Worm (Caenorhabditis elegans) whole organism, L4/young adult: Measurements from ENCODE around the gene ptr-1.

Experiments
- W03F9.2 ChIP-seq: fragments of 150-350 bp; optimal IDR thresholded peaks from 2 replicates; lab custom pipeline; 2014; ENCODE audit warnings: missing biosample characterization, missing genetic modification characterization
- dao-5 ChIP-seq: sonication (generic microtip); optimal IDR thresholded peaks from 2 replicates; lab custom pipeline; 2016; ENCODE audit warnings: missing genotype, missing genetic modification characterization, moderate library complexity, missing compliant biosample characterization
- him-1 ChIP-seq: sonication (generic microtip); optimal IDR thresholded peaks from 2 replicates; lab custom pipeline; 2016; ENCODE audit warnings: missing genotype, missing genetic modification reagents, missing genetic modification characterization, missing compliant biosample characterization

Gene ptr-1

ce11 chrV:9202710-9203109 is 21.2 kb upstream of the ptr-1 start, which contains the start of gene asp-2:
Gene asp-2, plus strand, starts transcription at chrV:9203077.
- TF ChIP-seq dao-5 (tag; lab: Kevin White, UChicago) (no peak), him-1 (no peak), W03F9.2 (tag; lab: Kevin White, UChicago) (no peak)

- TF ChIP-seq W03F9.2 (tag; lab: Kevin White, UChicago): no peak
- no peak for TF ChIP-seq him-1
These were observed 17.4 kb upstream of the ptr-1 start, which contains the start of gene str-177 for ce11 chrV:9198887-9199286. Gene str-177, minus strand, starts transcription at chrV:9198987.

ce11 chrV:9197121-9197520 is 15.6 kb upstream of the ptr-1 start, which contains the start of gene C24B5.4:
Gene C24B5.4, minus strand, starts transcription at chrV:9197326.
- TF ChIP-seq him-1 (no peak), dao-5 (tag; lab: Kevin White, UChicago) (no peak), W03F9.2 (tag; lab: Kevin White, UChicago) (no peak)

ce11 chrV:9194055-9194454 is 12.5 kb upstream of the ptr-1 start:
- no peak for TF ChIP-seq dao-5 (tag; lab: Kevin White, UChicago)
- no peak for TF ChIP-seq him-1
- TF ChIP-seq W03F9.2 (tag; lab: Kevin White, UChicago): no peak

- TF ChIP-seq W03F9.2 (tag; lab: Kevin White, UChicago): no peak
- no peak for TF ChIP-seq him-1
- TF ChIP-seq dao-5 (tag; lab: Kevin White, UChicago): no peak
These were observed 9.9 kb upstream of the ptr-1 start, which contains the start of gene sphr-1 for ce11 chrV:9191406-9191805. Gene sphr-1, plus strand, starts transcription at chrV:9191610.

- no peak for TF ChIP-seq W03F9.2 (tag; lab: Kevin White, UChicago)
- TF ChIP-seq dao-5 (tag; lab: Kevin White, UChicago): no peak
- TF ChIP-seq him-1: no peak
These were observed 4.5 kb upstream of the ptr-1 start for ce11 chrV:9186028-9186427.

- TF ChIP-seq W03F9.2 (tag; lab: Kevin White, UChicago) (no peak), dao-5 (tag; lab: Kevin White, UChicago) (no peak), him-1 (no peak)
These were observed 2.4 kb upstream of the ptr-1 start for ce11 chrV:9183718-9184441.

- TF ChIP-seq dao-5 (tag; lab: Kevin White, UChicago): no peak
- peak; percentile 92 for TF ChIP-seq W03F9.2 (tag; lab: Kevin White, UChicago)
- no peak for TF ChIP-seq him-1
These were observed 6.2 kb downstream of the ptr-1 start, which contains the start of gene spas-1 for ce11 chrV:9175218-9175837. Gene spas-1, plus strand, starts transcription at chrV:9175789.

- TF ChIP-seq dao-5 (tag; lab: Kevin White, UChicago): no peak
These were observed 7.7 kb downstream of the ptr-1 start, which contains the start of gene pqn-16 for ce11 chrV:9173789-9174188. Gene pqn-16, plus strand, starts transcription at chrV:9174089.

- TF ChIP-seq W03F9.2 (tag; lab: Kevin White, UChicago) (no peak), him-1 (no peak), dao-5 (tag; lab: Kevin White, UChicago) (no peak)
These were observed 8.5 kb downstream of the ptr-1 start, which contains the start of gene gad-3 for ce11 chrV:9172989-9173388. Gene gad-3, minus strand, starts transcription at chrV:9173005.

ce11 chrV:9168089-9168488 is 13.4 kb downstream of the ptr-1 start, which contains the start of gene B0222.11:
Gene B0222.11, minus strand, starts transcription at chrV:9168189.
- TF ChIP-seq him-1 (no peak), dao-5 (tag; lab: Kevin White, UChicago) (no peak)

- TF ChIP-seq dao-5 (tag; lab: Kevin White, UChicago): no peak
- no peak for TF ChIP-seq W03F9.2 (tag; lab: Kevin White, UChicago)
- TF ChIP-seq him-1: no peak
These were observed 15.2 kb downstream of the ptr-1 start for ce11 chrV:9166306-9166705.

- TF ChIP-seq him-1 (no peak), W03F9.2 (tag; lab: Kevin White, UChicago) (no peak), dao-5 (tag; lab: Kevin White, UChicago) (no peak)
These were observed 16.3 kb downstream of the ptr-1 start, which contains the start of gene col-10 for ce11 chrV:9165073-9165699. Gene col-10, minus strand, starts transcription at chrV:9165307.

- TF ChIP-seq W03F9.2 (tag; lab: Kevin White, UChicago): no peak
- no peak for TF ChIP-seq him-1
- no peak for TF ChIP-seq dao-5 (tag; lab: Kevin White, UChicago)
These were observed 17.6 kb downstream of the ptr-1 start for ce11 chrV:9163897-9164296.
